Worm (Caenorhabditis elegans): ENCODE measurements around the gene srg-20.
"Not testable (repeated sequence)": the region's sequence is repeated elsewhere in the genome, so short reads cannot be mapped to it uniquely, and the experiment has no call there.

srg-20 gene

ce11 chrII:1621180-1621579 is 15.3 kb upstream of the srg-20 start, which contains the start of gene fbxa-158:
Gene fbxa-158 (minus strand): TSS chrII:1621280.
- TF ChIP-seq ztf-4 (tag; optimal IDR thresholded peaks at IDR 0.05), result no peak
- no peak for TF ChIP-seq elt-3 (tag; optimal IDR thresholded peaks at IDR 0.05)
- TF ChIP-seq mab-5 (tag; optimal IDR thresholded peaks at IDR 0.05), result no peak
- TF ChIP-seq mbf-1 (tag; optimal IDR thresholded peaks at IDR 0.05), result no peak
- TF ChIP-seq lin-11 (tag; optimal IDR thresholded peaks at IDR 0.05), result no peak
- TF ChIP-seq lin-13 (GFP tag; optimal IDR thresholded peaks at IDR 0.05), result no peak
- no peak for TF ChIP-seq unc-62 (GFP tag; optimal IDR thresholded peaks at IDR 0.05)
- TF ChIP-seq ama-1 (optimal IDR thresholded peaks at IDR 0.05), result no peak
- TF ChIP-seq sma-9 (GFP tag; optimal IDR thresholded peaks at IDR 0.05), result no peak
- TF ChIP-seq sma-9 (tag; optimal IDR thresholded peaks at IDR 0.05), result no peak
- no peak for TF ChIP-seq C34F6.9 (tag; optimal IDR thresholded peaks at IDR 0.05)
- no peak for TF ChIP-seq fos-1 (tag; optimal IDR thresholded peaks at IDR 0.05)
- no peak for TF ChIP-seq nhr-23 (tag; optimal IDR thresholded peaks at IDR 0.05)
- TF ChIP-seq skn-1 (tag; optimal IDR thresholded peaks at IDR 0.05), result no peak
- no peak for TF ChIP-seq aly-2 (tag; optimal IDR thresholded peaks at IDR 0.05)

DNA sequence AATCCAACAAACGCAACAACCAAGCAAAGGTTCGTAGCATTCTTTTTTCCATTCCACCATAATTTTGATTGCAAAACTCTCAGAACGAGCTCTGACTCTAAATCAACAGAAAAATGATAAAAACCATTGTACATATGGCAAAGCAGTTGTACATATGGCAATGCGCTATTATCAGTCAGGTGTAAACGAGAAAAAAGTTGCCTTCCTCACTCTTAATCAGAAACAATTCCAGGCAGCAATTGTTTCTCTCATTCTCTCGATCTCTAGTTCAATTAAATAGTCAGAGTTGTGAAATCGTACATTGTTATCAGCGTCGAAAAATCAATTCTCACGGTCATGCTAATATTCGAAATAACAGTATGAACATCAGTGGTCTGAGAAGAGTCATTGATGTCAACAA is 14.7 kb upstream of the srg-20 start:
- TF ChIP-seq sma-3 (GFP tag; optimal IDR thresholded peaks at IDR 0.05) (no peak), fos-1 (tag; optimal IDR thresholded peaks at IDR 0.05) (peak; percentile 44), gmeb-1 (tag; optimal IDR thresholded peaks at IDR 0.05) (no peak), nhr-11 (tag; optimal IDR thresholded peaks at IDR 0.05) (no peak), elt-1 (tag; optimal IDR thresholded peaks at IDR 0.05) (no peak), C34F6.9 (tag; optimal IDR thresholded peaks at IDR 0.05) (no peak), nhr-10 (tag; optimal IDR thresholded peaks at IDR 0.05) (no peak), unc-55 (GFP tag; optimal IDR thresholded peaks at IDR 0.05) (no peak)

DNA sequence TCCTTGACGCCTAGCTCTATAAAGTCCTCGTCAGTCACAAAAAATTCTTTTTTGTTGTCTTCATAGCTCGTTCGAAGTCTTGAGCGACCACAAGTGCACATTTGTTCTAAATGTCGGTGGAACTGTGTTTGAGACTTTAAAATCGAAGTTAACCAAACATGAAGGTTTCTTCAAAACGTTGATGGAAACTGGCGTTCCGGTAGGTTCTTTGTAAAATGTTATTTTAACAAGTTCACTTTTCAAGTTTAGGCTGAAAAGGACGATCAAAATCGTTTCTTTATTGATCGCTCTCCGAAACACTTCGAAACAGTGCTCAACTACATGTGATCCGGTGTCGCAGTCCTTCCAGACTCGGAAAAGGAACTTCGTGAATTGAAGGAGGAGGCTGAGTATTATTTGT is 11.9 kb upstream of the srg-20 start, which contains the start of gene fbxa-160:
TSS of gene fbxa-160 (minus strand) at position 101 of the 400 bp plus-strand sequence.
- TF ChIP-seq lin-13 (GFP tag; optimal IDR thresholded peaks at IDR 0.05) (no peak), mbf-1 (tag; optimal IDR thresholded peaks at IDR 0.05) (no peak), egl-27 (tag; optimal IDR thresholded peaks at IDR 0.05) (no peak), ceh-82 (tag; optimal IDR thresholded peaks at IDR 0.05) (no peak)

DNA sequence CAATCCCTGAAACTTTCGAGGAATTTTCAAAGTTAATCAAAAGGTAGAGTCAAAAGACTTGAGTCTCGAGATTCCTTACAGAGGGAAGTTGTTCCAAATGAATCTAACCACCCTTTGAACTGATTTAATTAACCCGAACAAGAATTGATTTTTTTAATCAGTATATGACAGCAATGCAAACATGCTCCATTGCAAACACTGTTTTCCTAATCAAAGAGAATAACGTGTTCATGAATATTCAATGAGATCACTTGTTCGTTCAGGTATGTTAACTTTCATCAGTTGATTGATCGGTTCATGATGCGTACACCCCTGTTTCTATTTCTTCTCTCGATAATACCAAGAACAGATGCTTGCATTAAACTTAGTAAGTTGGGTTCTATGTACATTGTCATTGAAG is 10.8 kb upstream of the srg-20 start, which contains the start of gene C08E3.14:
TSS of gene C08E3.14 (plus strand) at position 301 of the 400 bp plus-strand sequence.
- TF ChIP-seq nhr-21 (tag; optimal IDR thresholded peaks at IDR 0.05) (no peak), sma-9 (GFP tag; optimal IDR thresholded peaks at IDR 0.05) (no peak), sma-9 (tag; optimal IDR thresholded peaks at IDR 0.05) (no peak)

- TF ChIP-seq peb-1 (tag; optimal IDR thresholded peaks at IDR 0.05); unc-62 (GFP tag; optimal IDR thresholded peaks at IDR 0.05); aly-2 (tag; optimal IDR thresholded peaks at IDR 0.05): not testable (repeated sequence)
Measured at ce11 chrII:1627783-1628182, 8.7 kb upstream of the srg-20 start, which contains the start of gene C08E3.15. Gene C08E3.15 (minus strand): TSS chrII:1627883.

DNA sequence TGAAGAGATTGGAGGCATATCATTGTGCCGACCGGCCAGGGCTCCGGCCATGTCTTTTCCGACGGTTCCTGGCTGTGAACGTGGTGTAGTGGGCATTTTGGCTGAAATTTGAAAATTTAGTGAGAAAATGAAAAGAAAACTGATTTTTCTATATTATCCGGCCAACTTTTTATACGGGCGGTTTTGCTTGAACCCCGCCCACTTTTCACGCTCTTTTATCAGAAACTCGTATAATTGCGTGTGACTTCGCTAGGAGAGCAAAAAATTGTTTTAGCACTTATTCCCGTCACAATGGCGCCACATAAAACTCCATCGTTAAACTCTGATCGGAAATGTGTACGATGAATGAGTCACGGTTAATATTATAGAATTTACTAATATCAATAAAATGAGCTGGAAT is 4.3 kb upstream of the srg-20 start, which contains the start of gene C08E3.13:
TSS of gene C08E3.13 (minus strand) at position 101 of the 400 bp plus-strand sequence.
- not testable (repeated sequence) for TF ChIP-seq nhr-10, unc-39, ceh-16 (tag; optimal IDR thresholded peaks at IDR 0.05)

- not testable (repeated sequence) for TF ChIP-seq mdl-1, F13H6.1, ceh-16 (tag; optimal IDR thresholded peaks at IDR 0.05)
Measured at ce11 chrII:1633490-1633889, 3.0 kb upstream of the srg-20 start, which contains the start of gene C08E3.1. Gene C08E3.1 (plus strand): TSS chrII:1633790.

DNA sequence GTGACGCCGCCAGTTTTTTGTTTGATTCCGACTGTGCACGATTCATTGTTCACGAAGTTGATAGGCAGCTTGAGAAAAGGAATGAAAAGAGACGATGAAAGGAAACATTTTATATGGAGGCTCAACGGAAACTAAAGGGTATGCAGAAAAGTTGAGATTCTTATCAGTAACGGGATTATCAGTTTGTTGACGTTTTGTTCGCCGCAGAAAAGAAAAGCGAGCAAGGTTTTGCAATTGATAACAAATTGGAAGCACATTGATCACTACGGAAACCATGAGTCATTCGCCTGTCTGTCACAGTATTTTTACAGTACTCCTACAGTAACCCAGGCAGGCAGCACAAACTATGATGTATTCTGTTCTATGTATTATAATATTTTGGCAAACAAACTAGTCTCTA is 523 bp upstream of the srg-20 start:
- TF ChIP-seq fos-1 (tag; optimal IDR thresholded peaks at IDR 0.05) (peak; percentile 41), mbf-1 (tag; optimal IDR thresholded peaks at IDR 0.05) (no peak), unc-55 (GFP tag; optimal IDR thresholded peaks at IDR 0.05) (no peak)
